Worm (Caenorhabditis elegans) whole organism, L4/young adult: ENCODE results near the gene T01H3.5.

Source experiments
- W03F9.2 ChIP-seq: fragments of 150-350 bp; optimal IDR thresholded peaks from 2 replicates; lab custom pipeline; 2014; ENCODE audit warnings: missing biosample characterization, missing genetic modification characterization
- dao-5 ChIP-seq: sonication (generic microtip); optimal IDR thresholded peaks from 2 replicates; lab custom pipeline; 2016; ENCODE audit warnings: missing genotype, missing genetic modification characterization, moderate library complexity, missing compliant biosample characterization

ce11 chrII:7866081-7866480, 13.3 kb upstream of the T01H3.5 start:
- no peak for TF ChIP-seq dao-5 (tag; lab: Kevin White, UChicago)
- no peak for TF ChIP-seq W03F9.2 (tag; lab: Kevin White, UChicago)
